Worm (Caenorhabditis elegans) whole organism, L3 larva: Measurements from ENCODE around the gene ugt-20.

Experiments used
- ZK546.5 ChIP-seq: sonication (generic microtip); optimal IDR thresholded peaks from 2 replicates; lab custom pipeline; 2017; ENCODE audit warnings: missing biosample characterization, missing genetic modification characterization
- aly-2 ChIP-seq: fragments of 150-350 bp; optimal IDR thresholded peaks from 2 replicates; lab custom pipeline; 2014; ENCODE audit warnings: missing biosample characterization, missing genetic modification characterization
- egl-27 ChIP-seq: sonication (generic microtip); optimal IDR thresholded peaks from 4 replicates; lab custom pipeline; 2017; ENCODE audit warnings: missing biosample characterization, missing genetic modification reagents, missing genetic modification characterization
- elt-3 ChIP-seq, 3 experiments: fragments of 150-350 bp in 1 of 3; sonication (generic microtip) in 2 of 3; optimal IDR thresholded peaks; 2 replicates in 2 of 3; 4 replicates in 1 of 3; lab custom pipeline; 2014 to 2017; ENCODE audit warnings: missing biosample characterization in 3 of 3, missing genetic modification characterization in 3 of 3
- fos-1 ChIP-seq: fragments of 150-350 bp; optimal IDR thresholded peaks from 2 replicates; lab custom pipeline; 2014; ENCODE audit warnings: missing biosample characterization, missing genetic modification characterization
- pha-4 ChIP-seq: fragments of 150-350 bp; optimal IDR thresholded peaks from 2 replicates; lab custom pipeline; 2014; ENCODE audit warnings: missing biosample characterization, missing genetic modification reagents, missing genetic modification characterization
- snpc-4 ChIP-seq: fragments of 150-350 bp; optimal IDR thresholded peaks from 2 replicates; lab custom pipeline; 2014; ENCODE audit warnings: missing biosample characterization, missing genetic modification characterization

- TF ChIP-seq ZK546.5 (tag; lab: Kevin White, UChicago): no peak
- no peak for TF ChIP-seq aly-2 (tag; lab: Kevin White, UChicago)
- TF ChIP-seq pha-4 (tag; lab: Kevin White, UChicago): peak; percentile 19
- TF ChIP-seq snpc-4 (tag; lab: Kevin White, UChicago): no peak
- no peak for TF ChIP-seq fos-1
- TF ChIP-seq egl-27 (tag; lab: Kevin White, UChicago): no peak
- no peak for TF ChIP-seq elt-3 (tag; optimal IDR thresholded peaks at IDR 0.05; lab: Kevin White, UChicago)
Observed at ce11 chrIV:6053436-6053835, 30.0 kb downstream of the ugt-20 start.
